Worm (Caenorhabditis elegans) whole organism, L4 larva: ENCODE results near the gene F28F9.2.

Source experiments
- F37D6.2 ChIP-seq: sonication (generic microtip); optimal IDR thresholded peaks from 2 replicates; lab custom pipeline; 2016; ENCODE audit warnings: mild to moderate bottlenecking, missing genetic modification characterization, missing compliant biosample characterization
- R02D3.7 ChIP-seq: fragments of 150-350 bp; sonication (generic microtip); optimal IDR thresholded peaks from 3 replicates; lab custom pipeline; 2014; ENCODE audit warnings: missing biosample characterization, missing genetic modification characterization
- T26A8.4 ChIP-seq: fragments of 200-800 bp; sonication (Bioruptor generic); IDR thresholded peaks from 2 replicates; pipeline ENCODE4 v1.3.6; 2022; ENCODE audit warnings: missing genetic modification characterization, missing compliant biosample characterization
- Y105C5A.15 ChIP-seq: fragments of 200-800 bp; sonication (Bioruptor generic); IDR thresholded peaks from 2 replicates; pipeline ENCODE4 v1.3.6; 2022; ENCODE audit warnings: missing genetic modification characterization, missing compliant biosample characterization
- Y48G9A.11 ChIP-seq: fragments of 200-800 bp; sonication (Bioruptor generic); IDR thresholded peaks from 2 replicates; pipeline ENCODE4 v1.3.6; 2022; ENCODE audit warnings: missing genetic modification reagents, missing genetic modification characterization, missing compliant biosample characterization
- Y5F2A.4 ChIP-seq: fragments of 200-800 bp; sonication (Bioruptor generic); optimal IDR thresholded peaks from 2 replicates; lab custom pipeline; 2018; ENCODE audit warnings: mild to moderate bottlenecking, missing genetic modification characterization, missing compliant biosample characterization
- ZK337.2 ChIP-seq: fragments of 200-800 bp; sonication (Bioruptor generic); IDR thresholded peaks from 2 replicates; pipeline ENCODE4 v1.3.6; 2022; ENCODE audit warnings: missing genetic modification reagents, missing genetic modification characterization, missing compliant biosample characterization
- ZK546.5 ChIP-seq, 2 experiments: sonication (generic microtip); optimal IDR thresholded peaks; 2 replicates each; lab custom pipeline; 2017; ENCODE audit warnings: missing biosample characterization in 2 of 2, missing genetic modification characterization in 2 of 2
- aha-1 ChIP-seq: fragments of 150-350 bp; peaks from one replicate; lab custom pipeline; 2014; ENCODE audit warnings: missing biosample characterization, missing genetic modification characterization
- ama-1 ChIP-seq: fragments of 150-350 bp; optimal IDR thresholded peaks from 2 replicates; lab custom pipeline; 2014; ENCODE audit warnings: inconsistent platforms, mixed read lengths
- attf-4 ChIP-seq: sonication (generic microtip); optimal IDR thresholded peaks from 3 replicates; lab custom pipeline; 2017; ENCODE audit warnings: missing biosample characterization, missing genetic modification characterization
- ceh-28 ChIP-seq: fragments of 150-350 bp; optimal IDR thresholded peaks from 2 replicates; lab custom pipeline; 2014; ENCODE audit warnings: missing biosample characterization, missing genetic modification reagents, missing genetic modification characterization
- ceh-44 ChIP-seq: fragments of 200-800 bp; sonication (Bioruptor generic); IDR thresholded peaks from 2 replicates; pipeline ENCODE4 v1.3.6; 2022; ENCODE audit warnings: missing genetic modification reagents, missing genetic modification characterization, missing compliant biosample characterization
- daf-16 ChIP-seq, 3 experiments: sonication (generic microtip); optimal IDR thresholded peaks; 2 replicates each; lab custom pipeline; 2016 to 2017; ENCODE audit warnings: missing genetic modification characterization in 3 of 3, missing genetic modification reagents in 3 of 3, mild to moderate bottlenecking in 2 of 3, missing compliant biosample characterization in 2 of 3, missing biosample characterization in 1 of 3, moderate library complexity in 1 of 3
- dmd-6 ChIP-seq: fragments of 200-800 bp; sonication (Bioruptor generic); IDR thresholded peaks from 2 replicates; pipeline ENCODE4 v1.3.6; 2022; ENCODE audit warnings: missing genetic modification reagents, missing genetic modification characterization, missing compliant biosample characterization
- dpl-1 ChIP-seq: fragments of 150-350 bp; optimal IDR thresholded peaks from 2 replicates; lab custom pipeline; 2014; ENCODE audit warnings: missing biosample characterization, missing genetic modification reagents, missing genetic modification characterization
- dve-1 ChIP-seq: sonication (generic microtip); optimal IDR thresholded peaks from 2 replicates; lab custom pipeline; 2017; ENCODE audit warnings: antibody characterized with exemption, mild to moderate bottlenecking, missing genetic modification characterization, missing compliant biosample characterization; ENCODE audit not compliant: insufficient read depth
- fos-1 ChIP-seq: fragments of 150-350 bp; optimal IDR thresholded peaks from 2 replicates; lab custom pipeline; 2014; ENCODE audit warnings: missing biosample characterization, missing genetic modification characterization
- hif-1 ChIP-seq, 2 experiments: sonication (generic microtip); optimal IDR thresholded peaks; 2 replicates each; lab custom pipeline; 2016 to 2017; ENCODE audit warnings: missing compliant biosample characterization in 2 of 2, missing genetic modification characterization in 2 of 2, missing genetic modification reagents in 2 of 2, missing genotype in 2 of 2, mild to moderate bottlenecking in 1 of 2
- hlh-11 ChIP-seq: fragments of 200-800 bp; sonication (Bioruptor generic); optimal IDR thresholded peaks from 2 replicates; lab custom pipeline; 2018; ENCODE audit warnings: mild to moderate bottlenecking, missing genetic modification characterization, missing compliant biosample characterization
- hlh-30 ChIP-seq: sonication (generic microtip); optimal IDR thresholded peaks from 2 replicates; lab custom pipeline; 2017; ENCODE audit warnings: antibody characterized with exemption, mild to moderate bottlenecking, missing genetic modification characterization, missing compliant biosample characterization; ENCODE audit not compliant: insufficient read depth
- hmg-1.1 ChIP-seq: fragments of 200-800 bp; sonication (Bioruptor generic); IDR thresholded peaks from 2 replicates; pipeline ENCODE4 v1.3.6; 2022; ENCODE audit warnings: missing genetic modification reagents, missing genetic modification characterization, missing compliant biosample characterization
- lim-7 ChIP-seq: fragments of 200-800 bp; sonication (Bioruptor generic); IDR thresholded peaks from 2 replicates; pipeline ENCODE4 v1.3.6; 2022; ENCODE audit warnings: missing genetic modification characterization, missing compliant biosample characterization
- lin-38 ChIP-seq: fragments of 200-800 bp; sonication (Bioruptor generic); IDR thresholded peaks from 2 replicates; pipeline ENCODE4 v1.3.6; 2022; ENCODE audit warnings: missing genetic modification reagents, missing genetic modification characterization, missing compliant biosample characterization
- lsy-2 ChIP-seq, 2 experiments: fragments of 150-350 bp in 1 of 2; sonication (generic microtip) in 1 of 2; optimal IDR thresholded peaks; 2 replicates each; lab custom pipeline; 2014 to 2017; ENCODE audit warnings: missing biosample characterization in 2 of 2, missing genetic modification characterization in 2 of 2
- madf-5 ChIP-seq, 2 experiments: fragments of 200-800 bp; sonication (Bioruptor generic); IDR thresholded peaks; 2 replicates each; pipeline ENCODE4 v1.3.6; 2022; ENCODE audit warnings: missing compliant biosample characterization in 2 of 2, missing genetic modification characterization in 2 of 2
- madf-9 ChIP-seq: fragments of 200-800 bp; sonication (Bioruptor generic); conservative IDR thresholded peaks from 2 replicates; pipeline ENCODE4 v1.3.6; 2022; ENCODE audit warnings: missing genetic modification reagents, missing genetic modification characterization, missing compliant biosample characterization
- mep-1 ChIP-seq: fragments of 150-350 bp; sonication (generic microtip); optimal IDR thresholded peaks from 3 replicates; lab custom pipeline; 2014; ENCODE audit warnings: missing biosample characterization, missing genetic modification characterization
- mes-2 ChIP-seq: sonication (generic microtip); optimal IDR thresholded peaks from 2 replicates; lab custom pipeline; 2016; ENCODE audit warnings: missing genotype, mild to moderate bottlenecking, missing genetic modification characterization, missing compliant biosample characterization; ENCODE audit not compliant: poor library complexity, severe bottlenecking
- mxl-2 ChIP-seq: fragments of 200-800 bp; sonication (Bioruptor generic); conservative IDR thresholded peaks from 2 replicates; pipeline ENCODE4 v1.3.6; 2022; ENCODE audit warnings: missing genetic modification reagents, missing genetic modification characterization, missing compliant biosample characterization
- mxl-3 ChIP-seq: fragments of 200-800 bp; sonication (Bioruptor generic); optimal IDR thresholded peaks from 2 replicates; lab custom pipeline; 2018; ENCODE audit warnings: mild to moderate bottlenecking, missing genetic modification characterization, missing compliant biosample characterization
- nhr-102 ChIP-seq: sonication (generic microtip); optimal IDR thresholded peaks from 2 replicates; lab custom pipeline; 2016; ENCODE audit warnings: mild to moderate bottlenecking, missing genetic modification characterization, moderate library complexity, missing compliant biosample characterization
- nhr-11 ChIP-seq: fragments of 150-350 bp; optimal IDR thresholded peaks from 2 replicates; lab custom pipeline; 2014; ENCODE audit warnings: missing biosample characterization, missing genetic modification characterization
- nhr-28 ChIP-seq: fragments of 150-350 bp; optimal IDR thresholded peaks from 2 replicates; lab custom pipeline; 2014; ENCODE audit warnings: missing biosample characterization, missing genetic modification characterization
- nhr-6 ChIP-seq: fragments of 150-350 bp; optimal IDR thresholded peaks from 2 replicates; lab custom pipeline; 2014; ENCODE audit warnings: missing biosample characterization, missing genetic modification characterization
- set-16 ChIP-seq: fragments of 200-800 bp; sonication (Bioruptor generic); IDR thresholded peaks from 2 replicates; pipeline ENCODE4 v1.3.6; 2022; ENCODE audit warnings: missing genetic modification reagents, missing genetic modification characterization, missing compliant biosample characterization
- unc-130 ChIP-seq: sonication (generic microtip); optimal IDR thresholded peaks from 2 replicates; lab custom pipeline; 2016; ENCODE audit warnings: missing genetic modification reagents, missing genetic modification characterization, missing compliant biosample characterization
- unc-62 ChIP-seq, 3 experiments: fragments of 150-350 bp in 1 of 3; sonication (generic microtip); optimal IDR thresholded peaks in 2 of 3; peaks in 1 of 3; 1 replicate in 1 of 3; 2 replicates in 2 of 3; lab custom pipeline; 2014 to 2017; ENCODE audit warnings: missing biosample characterization in 3 of 3, missing genetic modification characterization in 3 of 3, missing genetic modification reagents in 3 of 3, missing genotype in 1 of 3
- ztf-11 ChIP-seq: fragments of 150-350 bp; optimal IDR thresholded peaks from 2 replicates; lab custom pipeline; 2014; ENCODE audit warnings: missing biosample characterization, missing genetic modification characterization
- ztf-7 ChIP-seq: fragments of 150-350 bp; optimal IDR thresholded peaks from 2 replicates; lab custom pipeline; 2014; ENCODE audit warnings: missing biosample characterization, missing genetic modification characterization

Gene F28F9.2

ce11 chrIV:3839420-3839819 is at the start of gene F28F9.2:
Gene F28F9.2, plus strand, starts transcription at chrIV:3839720.
- TF ChIP-seq Y5F2A.4 (no peak), R02D3.7 (tag; lab: Kevin White, UChicago) (no peak), set-16 (GFP tag; lab: Robert Waterston, UW) (no peak), dve-1 (no peak), daf-16 (GFP tag; optimal IDR thresholded peaks at IDR 0.05; lab: Kevin White, UChicago) (no peak), daf-16 (tag; optimal IDR thresholded peaks at IDR 0.05; lab: Kevin White, UChicago) (no peak), Y48G9A.11 (no peak), ama-1 (lab: Kevin White, UChicago) (no peak), nhr-11 (tag; lab: Kevin White, UChicago) (no peak)
- TF ChIP-seq, all 104 proteins: peak for 0

ce11 chrIV:3794437-3794836 is 45.1 kb upstream of the F28F9.2 start, which contains the start of gene K09B3.1:
Gene K09B3.1, plus strand, starts transcription at chrIV:3794737.
- no peak for TF ChIP-seq F37D6.2 (tag; lab: Kevin White, UChicago)
- TF ChIP-seq, all 104 proteins: peak for 0

- no peak for TF ChIP-seq mxl-3 (GFP tag; lab: Kevin White, UChicago)
- TF ChIP-seq nhr-102: no peak
- TF ChIP-seq set-16 (GFP tag; lab: Robert Waterston, UW): peak; percentile 58; the same call in 1 of the 2 replicates
Observed at ce11 chrIV:3797442-3797841, 42.1 kb upstream of the F28F9.2 start.

- TF ChIP-seq aha-1 (tag; lab: Kevin White, UChicago) (no peak), attf-4 (tag; lab: Kevin White, UChicago) (no peak), lin-38 (GFP tag; lab: Robert Waterston, UW) (no peak), lim-7 (GFP tag; lab: Robert Waterston, UW) (no peak), ZK546.5 (tag; optimal IDR thresholded peaks at IDR 0.05; lab: Kevin White, UChicago) (no peak), hif-1 (tag; optimal IDR thresholded peaks at IDR 0.05; lab: Kevin White, UChicago) (no peak), fos-1 (tag; lab: Kevin White, UChicago) (no peak), T26A8.4 (no peak), madf-5 (GFP tag; IDR thresholded peaks at IDR 0.05; lab: Robert Waterston, UW) (no peak), ztf-11 (tag; lab: Kevin White, UChicago) (no peak), ceh-44 (GFP tag; lab: Robert Waterston, UW) (no peak)
Observed at ce11 chrIV:3800952-3801351, 38.6 kb upstream of the F28F9.2 start, which contains the start of gene osm-3. Gene osm-3, minus strand, starts transcription at chrIV:3801052.

ce11 chrIV:3803252-3803651 is 36.3 kb upstream of the F28F9.2 start, which contains the start of the genes algn-14 and M02B7.2:
Gene algn-14, minus strand, starts transcription at chrIV:3803426.
Gene M02B7.2, plus strand, starts transcription at chrIV:3803581.
- TF ChIP-seq mes-2: peak; percentile 98
- TF ChIP-seq hlh-11 (tag; lab: Kevin White, UChicago): peak; percentile 7
- peak in 1 of 2 experiments; percentile 83 for TF ChIP-seq lsy-2 (tag; optimal IDR thresholded peaks at IDR 0.05; lab: Kevin White, UChicago)
- peak; percentile 47; the same call in 1 of the 2 replicates for TF ChIP-seq dmd-6 (GFP tag; lab: Robert Waterston, UW)
- no peak for TF ChIP-seq T26A8.4
- TF ChIP-seq Y105C5A.15: no peak
- peak; percentile 83; the same call in 1 of the 2 replicates for TF ChIP-seq ZK337.2 (GFP tag; lab: Robert Waterston, UW)
- peak; percentile 69 for TF ChIP-seq dpl-1 (GFP tag; lab: Kevin White, UChicago)
- peak in 1 of 2 experiments; percentile 81 for TF ChIP-seq hif-1 (tag; optimal IDR thresholded peaks at IDR 0.05; lab: Kevin White, UChicago)
- peak; percentile 34 for TF ChIP-seq nhr-6
- no peak for TF ChIP-seq mxl-2 (GFP tag; lab: Robert Waterston, UW)
- TF ChIP-seq mep-1: peak; percentile 55
- no peak for TF ChIP-seq F37D6.2 (tag; lab: Kevin White, UChicago)
- peak; percentile 81 for TF ChIP-seq R02D3.7 (tag; lab: Kevin White, UChicago)
- no peak for TF ChIP-seq madf-5 (GFP tag; IDR thresholded peaks at IDR 0.05; lab: Robert Waterston, UW)
- peak; percentile 59 for TF ChIP-seq dve-1
- TF ChIP-seq nhr-28 (tag; lab: Kevin White, UChicago): peak; percentile 5
- TF ChIP-seq hlh-30 (tag; lab: Kevin White, UChicago): peak; percentile 42
- peak; percentile 49 for TF ChIP-seq nhr-102
- TF ChIP-seq ama-1 (lab: Kevin White, UChicago): no peak
- TF ChIP-seq hmg-1.1 (GFP tag; lab: Robert Waterston, UW): 0 out of 2 replicates have a peak, but pooled peaks have one; percentile 27
- peak in 1 of 2 experiments; percentile 68 for TF ChIP-seq unc-62 (GFP tag; optimal IDR thresholded peaks at IDR 0.05 in 1 of 2; lab: Kevin White, UChicago)
- TF ChIP-seq unc-62 (tag; optimal IDR thresholded peaks at IDR 0.05; lab: Kevin White, UChicago): no peak
- TF ChIP-seq nhr-11 (tag; lab: Kevin White, UChicago): peak; percentile 11
- TF ChIP-seq mxl-3 (GFP tag; lab: Kevin White, UChicago): no peak
- peak; percentile 49 for TF ChIP-seq lin-38 (GFP tag; lab: Robert Waterston, UW)
- TF ChIP-seq unc-130 (GFP tag; lab: Kevin White, UChicago): peak; percentile 71
- TF ChIP-seq ztf-7 (tag; lab: Kevin White, UChicago): peak; percentile 42
- TF ChIP-seq madf-9 (GFP tag; lab: Robert Waterston, UW): peak; percentile 25; the same call in 1 of the 2 replicates
- TF ChIP-seq ceh-28 (tag; lab: Kevin White, UChicago): no peak
